Worm (Caenorhabditis elegans): ENCODE results near the gene aqp-11.

aqp-11 gene

ce11 chrIII:13660123-13660522, 13.0 kb upstream of the aqp-11 start:
- TF ChIP-seq lin-29 (GFP tag; IDR thresholded peaks at IDR 0.05) (no peak), set-16 (GFP tag; IDR thresholded peaks at IDR 0.05) (peak; percentile 32; the same call in 1 of the 2 replicates), ZK546.5 (tag; optimal IDR thresholded peaks at IDR 0.05) (no peak), F44E2.7 (GFP tag; IDR thresholded peaks at IDR 0.05) (no peak), egl-43 (GFP tag; IDR thresholded peaks at IDR 0.05) (0 out of 2 replicates have a peak, but pooled peaks have one; percentile 45), unc-39 (tag; optimal IDR thresholded peaks at IDR 0.05) (no peak)

DNA sequence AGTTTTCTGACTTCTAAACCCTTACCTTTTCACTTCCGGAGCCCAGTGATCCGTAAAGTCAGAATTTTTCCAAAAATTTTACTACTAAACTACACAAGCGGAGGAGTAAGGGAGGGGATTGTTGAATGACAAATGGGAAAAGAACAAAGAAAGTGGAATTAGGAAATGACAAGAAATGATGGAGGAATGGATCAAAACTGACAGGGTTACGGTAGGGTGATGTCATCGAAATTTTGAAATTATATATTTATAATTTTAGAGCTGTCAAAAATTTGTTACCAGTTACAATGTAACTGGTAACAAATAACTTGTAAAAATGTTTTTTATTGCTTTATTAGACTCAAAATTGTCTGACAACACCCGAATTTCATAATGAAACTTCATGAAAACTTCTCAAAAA, 6.7 kb upstream of the aqp-11 start:
- TF ChIP-seq nhr-41 (GFP tag; IDR thresholded peaks at IDR 0.05) (no peak), lsy-2 (tag; optimal IDR thresholded peaks at IDR 0.05) (peak in 1 of 2 experiments; percentile 42), unc-62 (GFP tag; optimal IDR thresholded peaks at IDR 0.05 in 1 of 2) (peak in 1 of 2 experiments; percentile 64), unc-62 (tag; optimal IDR thresholded peaks at IDR 0.05) (no peak)

DNA sequence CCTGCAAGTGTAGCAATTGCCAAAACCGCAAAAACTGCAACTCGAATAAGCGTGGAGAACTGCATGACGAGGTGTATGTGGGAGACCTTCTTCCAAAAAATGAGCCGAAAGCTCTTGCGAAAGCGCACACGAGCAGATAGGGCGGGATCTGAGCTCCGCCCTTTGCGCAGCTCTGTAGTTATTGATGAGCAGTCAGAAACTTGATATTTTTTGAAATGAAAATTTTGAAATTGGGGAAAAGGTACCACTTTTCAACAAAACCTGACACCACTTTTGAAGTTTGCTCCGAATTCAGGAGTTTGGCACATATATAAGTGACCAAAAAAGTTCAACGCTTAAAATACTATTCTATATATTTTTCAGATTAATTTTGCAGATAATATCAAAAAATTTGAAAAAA, 5.3 kb upstream of the aqp-11 start, which contains the start of gene flp-15:
flp-15 (minus strand) TSS at position 101 of the 400 bp plus-strand sequence.
- TF ChIP-seq unc-62 (GFP tag; optimal IDR thresholded peaks at IDR 0.05 in 1 of 2) = peak in 1 of 2 experiments; percentile 47
- TF ChIP-seq unc-62 (tag; optimal IDR thresholded peaks at IDR 0.05) = no peak
- no peak for TF ChIP-seq Y75B8A.6 (GFP tag; IDR thresholded peaks at IDR 0.05)
- no peak for TF ChIP-seq nhr-76 (tag; optimal IDR thresholded peaks at IDR 0.05)

DNA sequence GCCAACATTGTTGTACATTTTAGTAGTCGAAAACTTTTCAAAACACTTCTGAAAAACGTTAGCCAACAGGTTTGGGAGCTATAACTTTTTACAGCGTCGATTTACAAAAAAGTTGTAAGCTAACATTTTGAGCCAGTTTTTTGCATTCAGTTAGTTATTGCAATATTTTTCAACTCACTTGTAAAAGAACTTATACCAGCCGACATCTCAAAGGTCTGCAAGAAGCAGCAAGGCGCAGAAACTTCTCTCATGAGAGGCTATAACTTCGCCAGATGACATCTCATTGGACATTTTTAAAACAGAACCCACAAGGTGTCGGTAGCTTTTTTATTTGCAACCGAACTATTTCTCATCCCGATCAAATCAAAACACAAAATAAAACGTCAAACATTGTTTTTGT, 3.6 kb upstream of the aqp-11 start:
- TF ChIP-seq nhr-11 (tag; optimal IDR thresholded peaks at IDR 0.05) (no peak), unc-62 (GFP tag; optimal IDR thresholded peaks at IDR 0.05 in 1 of 2) (peak in 1 of 2 experiments; percentile 92), unc-62 (tag; optimal IDR thresholded peaks at IDR 0.05) (no peak), dmd-8 (GFP tag; IDR thresholded peaks at IDR 0.05) (no peak), ZK337.2 (GFP tag; IDR thresholded peaks at IDR 0.05) (no peak), daf-12 (tag; optimal IDR thresholded peaks at IDR 0.05) (no peak), snpc-1.2 (GFP tag; IDR thresholded peaks at IDR 0.05) (no peak), gei-8 (GFP tag; optimal IDR thresholded peaks at IDR 0.05) (no peak)

ce11 chrIII:13678761-13679495, 5.8 kb downstream of the aqp-11 start, which contains the start of gene sid-2:
sid-2 (plus strand) TSS chrIII:13679445.
- TF ChIP-seq mxl-3 (GFP tag; optimal IDR thresholded peaks at IDR 0.05) (no peak), pqm-1 (tag; optimal IDR thresholded peaks at IDR 0.05) (peak; percentile 76), madf-9 (GFP tag; conservative IDR thresholded peaks at IDR 0.05) (no peak), gei-8 (GFP tag; optimal IDR thresholded peaks at IDR 0.05) (no peak), unc-62 (GFP tag; optimal IDR thresholded peaks at IDR 0.05 in 1 of 2) (peak in 1 of 2 experiments; percentile 71), unc-62 (tag; optimal IDR thresholded peaks at IDR 0.05) (no peak), daf-16 (GFP tag; optimal IDR thresholded peaks at IDR 0.05) (no peak), daf-16 (tag; optimal IDR thresholded peaks at IDR 0.05) (peak; percentile 41), dve-1 (tag; optimal IDR thresholded peaks at IDR 0.05; ENCODE audit: insufficient read depth) (peak; percentile 42), nhr-28 (tag; optimal IDR thresholded peaks at IDR 0.05) (peak; percentile 69)

ce11 chrIII:13682019-13682418, 8.9 kb downstream of the aqp-11 start:
- TF ChIP-seq T26A8.4 (GFP tag; IDR thresholded peaks at IDR 0.05) (no peak), unc-62 (GFP tag; optimal IDR thresholded peaks at IDR 0.05 in 1 of 2) (peak in 1 of 2 experiments; percentile 92), unc-62 (tag; optimal IDR thresholded peaks at IDR 0.05) (no peak)

ce11 chrIII:13683275-13683674, 10.2 kb downstream of the aqp-11 start:
- TF ChIP-seq lsy-2 (tag; optimal IDR thresholded peaks at IDR 0.05) (peak in 1 of 2 experiments; percentile 61), madf-5 (GFP tag; IDR thresholded peaks at IDR 0.05) (no peak)

Data from whole organism, L4 larva.